Fruit fly (Drosophila melanogaster): ENCODE data around the gene CG10958.

The CG10958 gene

dm6 chrX:8143537-8143936 lies 11.5 kb downstream of the CG10958 start, which contains the start of gene CG17982 (continued):
- no peak for TF ChIP-seq Dfd (GFP tag; optimal IDR thresholded peaks at IDR 0.05)
- peak; percentile 74 for TF ChIP-seq NK7.1 (GFP tag; optimal IDR thresholded peaks at IDR 0.05)
- peak; percentile 90 for TF ChIP-seq CG10543 (GFP tag; optimal IDR thresholded peaks at IDR 0.05)
- TF ChIP-seq chn (GFP tag; optimal IDR thresholded peaks at IDR 0.05): peak; percentile 86
- peak; percentile 63 for TF ChIP-seq CG1792 (GFP tag; optimal IDR thresholded peaks at IDR 0.05)
- TF ChIP-seq lola (GFP tag; optimal IDR thresholded peaks at IDR 0.05): peak in 1 of 3 experiments; percentile 77
- peak; percentile 63; the same call in 1 of the 3 replicates for TF ChIP-seq gce (GFP tag; IDR thresholded peaks at IDR 0.05)
- TF ChIP-seq CG4707 (GFP tag; optimal IDR thresholded peaks at IDR 0.05): peak; percentile 55
- TF ChIP-seq row (GFP tag; IDR thresholded peaks at IDR 0.05): peak; percentile 90
- peak; percentile 45 for TF ChIP-seq Nf-YB (GFP tag; optimal IDR thresholded peaks at IDR 0.05)
- TF ChIP-seq Blimp-1 (GFP tag; optimal IDR thresholded peaks at IDR 0.05): no peak
- peak; percentile 81 for TF ChIP-seq Nf-YC (tag; optimal IDR thresholded peaks at IDR 0.05)
- TF ChIP-seq Neu2 (GFP tag; optimal IDR thresholded peaks at IDR 0.05; ENCODE audit: borderline replicate concordance): no peak
- peak; percentile 88 for TF ChIP-seq lbe (GFP tag; optimal IDR thresholded peaks at IDR 0.05)
- TF ChIP-seq CG2116 (GFP tag; optimal IDR thresholded peaks at IDR 0.05): peak; percentile 71
- TF ChIP-seq CG17385 (GFP tag; optimal IDR thresholded peaks at IDR 0.05): peak; percentile 81
- TF ChIP-seq pan (optimal IDR thresholded peaks at IDR 0.05): no peak
- TF ChIP-seq pan (GFP tag; optimal IDR thresholded peaks at IDR 0.05 in 1 of 2, IDR thresholded peaks at IDR 0.05 in 1 of 2): peak in 1 of 2 experiments; percentile 86
- TF ChIP-seq Bdp1 (GFP tag; optimal IDR thresholded peaks at IDR 0.05): peak; percentile 63
- peak in 1 of 2 experiments; percentile 71 for TF ChIP-seq Eip74EF (GFP tag; optimal IDR thresholded peaks at IDR 0.05)
- peak; percentile 37; the same call in 1 of the 3 replicates for TF ChIP-seq CG11560 (tag; IDR thresholded peaks at IDR 0.05)
- no peak for TF ChIP-seq CG15479 (GFP tag; optimal IDR thresholded peaks at IDR 0.05)
- TF ChIP-seq trem (tag; optimal IDR thresholded peaks at IDR 0.05): peak; percentile 64
- peak; percentile 87 for TF ChIP-seq CG6689 (GFP tag; IDR thresholded peaks at IDR 0.05)
- TF ChIP-seq CG12071 (GFP tag; optimal IDR thresholded peaks at IDR 0.05): peak; percentile 76
- 0 out of 2 replicates have a peak, but pooled peaks have one; percentile 31 for TF ChIP-seq Adf1 (GFP tag; IDR thresholded peaks at IDR 0.05)
- TF ChIP-seq CG14014 (GFP tag; IDR thresholded peaks at IDR 0.05): peak; percentile 84
- TF ChIP-seq kah (GFP tag; optimal IDR thresholded peaks at IDR 0.05): peak; percentile 64
- peak in 1 of 2 experiments; percentile 16 for TF ChIP-seq Hr78 (GFP tag; optimal IDR thresholded peaks at IDR 0.05)
- peak; percentile 63 for TF ChIP-seq Spps (tag; optimal IDR thresholded peaks at IDR 0.05)
- TF ChIP-seq Pdp1 (GFP tag; optimal IDR thresholded peaks at IDR 0.05): peak; percentile 77 to 84
- TF ChIP-seq onecut (GFP tag; IDR thresholded peaks at IDR 0.05): peak; percentile 65
- peak; percentile 74 for TF ChIP-seq pho (GFP tag; optimal IDR thresholded peaks at IDR 0.05)
- no peak for TF ChIP-seq nerfin-2 (GFP tag; IDR thresholded peaks at IDR 0.05; ENCODE audit: partially characterized antibody)
- TF ChIP-seq chif (GFP tag; optimal IDR thresholded peaks at IDR 0.05): peak; percentile 68 to 81
- peak; percentile 76 for TF ChIP-seq HHEX (GFP tag; optimal IDR thresholded peaks at IDR 0.05)
- peak; percentile 75 for TF ChIP-seq CrebB (tag; optimal IDR thresholded peaks at IDR 0.05)
- TF ChIP-seq seq (GFP tag; IDR thresholded peaks at IDR 0.05): peak; percentile 71
- TF ChIP-seq CkIIα-i1 (GFP tag; IDR thresholded peaks at IDR 0.05): no peak
- peak; percentile 81 for TF ChIP-seq CG33557 (GFP tag; optimal IDR thresholded peaks at IDR 0.05)
- peak; percentile 53; the same call in 1 of the 3 replicates for TF ChIP-seq CG7357 (GFP tag; IDR thresholded peaks at IDR 0.05)
- TF ChIP-seq mirr (GFP tag; optimal IDR thresholded peaks at IDR 0.05): peak; percentile 75
- peak; percentile 77 for TF ChIP-seq CG18619 (GFP tag; optimal IDR thresholded peaks at IDR 0.05)
- TF ChIP-seq Dref (GFP tag; IDR thresholded peaks at IDR 0.05): no peak; the same call in 1 of the 2 replicates
- TF ChIP-seq Atf3 (GFP tag; optimal IDR thresholded peaks at IDR 0.05): peak; percentile 64
- no peak for TF ChIP-seq CG15011 (GFP tag; optimal IDR thresholded peaks at IDR 0.05)
- TF ChIP-seq CG10274 (GFP tag; optimal IDR thresholded peaks at IDR 0.05): peak; percentile 16
- peak; percentile 2 for TF ChIP-seq CG3065 (GFP tag; optimal IDR thresholded peaks at IDR 0.05)
- TF ChIP-seq CG31224 (GFP tag; IDR thresholded peaks at IDR 0.05): peak; percentile 65
- peak; percentile 81 for TF ChIP-seq crc (GFP tag; optimal IDR thresholded peaks at IDR 0.05)

All from whole organism, embryonic.